Fruit fly (Drosophila melanogaster) whole organism, embryonic: Measurements from ENCODE around the gene brn.

ENCODE experiments used
- Aef1 ChIP-seq: fragments of 200-800 bp; sonication (Bioruptor generic); IDR thresholded peaks from 3 replicates; pipeline ENCODE4 v1.3.6; 2022; ENCODE audit warnings: missing biosample characterization, missing genetic modification characterization
- BtbVII ChIP-seq: fragments of 200-800 bp; sonication (Bioruptor generic); optimal IDR thresholded peaks from 3 replicates; lab custom pipeline; 2017; ENCODE audit warnings: missing biosample characterization, mild to moderate bottlenecking, missing genetic modification characterization
- CG12104 ChIP-seq: fragments of 200-800 bp; sonication (Bioruptor generic); optimal IDR thresholded peaks from 3 replicates; lab custom pipeline; 2016; ENCODE audit warnings: missing biosample characterization, missing genetic modification characterization
- CG15269 ChIP-seq: fragments of 200-800 bp; sonication (Bioruptor generic); optimal IDR thresholded peaks from 2 replicates; lab custom pipeline; 2018; ENCODE audit warnings: missing biosample characterization, mild to moderate bottlenecking, missing genetic modification characterization, moderate library complexity
- CG15479 ChIP-seq: fragments of 200-800 bp; sonication (Bioruptor generic); optimal IDR thresholded peaks from 3 replicates; lab custom pipeline; 2019; ENCODE audit warnings: missing biosample characterization, mild to moderate bottlenecking, missing genetic modification characterization, moderate library complexity
- CG15514 ChIP-seq: fragments of 200-800 bp; sonication (Bioruptor generic); optimal IDR thresholded peaks from 3 replicates; lab custom pipeline; 2017; ENCODE audit warnings: missing biosample characterization, missing genetic modification characterization, mild to moderate bottlenecking, moderate library complexity, missing genetic modification reagents
- CG15601 ChIP-seq: fragments of 200-800 bp; sonication (Bioruptor generic); optimal IDR thresholded peaks from 3 replicates; lab custom pipeline; 2019; ENCODE audit warnings: missing biosample characterization, mild to moderate bottlenecking, missing genetic modification characterization, moderate library complexity
- CG15696 ChIP-seq: fragments of 200-800 bp; sonication (Bioruptor generic); optimal IDR thresholded peaks from 2 replicates; lab custom pipeline; 2019; ENCODE audit warnings: missing biosample characterization, mild to moderate bottlenecking, missing genetic modification characterization, moderate library complexity
- CG1792 ChIP-seq: fragments of 200-800 bp; sonication (Bioruptor generic); optimal IDR thresholded peaks from 2 replicates; lab custom pipeline; 2016; ENCODE audit warnings: missing biosample characterization, missing genetic modification characterization
- CG1832 ChIP-seq: fragments of 200-800 bp; sonication (Bioruptor generic); optimal IDR thresholded peaks from 2 replicates; lab custom pipeline; 2017; ENCODE audit warnings: missing biosample characterization, mild to moderate bottlenecking, missing genetic modification characterization, inconsistent platforms
- CG2712 ChIP-seq: fragments of 200-800 bp; optimal IDR thresholded peaks from 3 replicates; lab custom pipeline; 2019; ENCODE audit warnings: missing biosample characterization, mild to moderate bottlenecking, missing genetic modification characterization, moderate library complexity
- CG3281 ChIP-seq: fragments of 200-800 bp; sonication (Bioruptor generic); optimal IDR thresholded peaks from 3 replicates; lab custom pipeline; 2017; ENCODE audit warnings: missing biosample characterization, mild to moderate bottlenecking, missing genetic modification characterization
- CG3847 ChIP-seq: fragments of 200-800 bp; sonication (Bioruptor generic); IDR thresholded peaks from 2 replicates; pipeline ENCODE4 v1.3.6; 2022; ENCODE audit warnings: missing biosample characterization, missing genetic modification characterization
- CG42726 ChIP-seq: fragments of 200-800 bp; sonication (Bioruptor generic); IDR thresholded peaks from 2 replicates; pipeline ENCODE4 v1.3.6; 2022; ENCODE audit warnings: missing biosample characterization, missing genetic modification characterization; ENCODE audit not compliant: partially characterized antibody
- CG4404 ChIP-seq: fragments of 200-800 bp; sonication (Bioruptor generic); IDR thresholded peaks from 2 replicates; pipeline ENCODE4 v1.3.6; 2022; ENCODE audit warnings: missing biosample characterization, missing genetic modification characterization
- CG4617 ChIP-seq: fragments of 200-800 bp; sonication (Bioruptor generic); optimal IDR thresholded peaks from 3 replicates; lab custom pipeline; 2016; ENCODE audit warnings: missing biosample characterization, missing genetic modification characterization, borderline replicate concordance
- CG6791 ChIP-seq: fragments of 200-800 bp; sonication (Bioruptor generic); IDR thresholded peaks from 3 replicates; pipeline ENCODE4 v1.3.6; 2022; ENCODE audit warnings: missing biosample characterization, missing genetic modification characterization; ENCODE audit not compliant: partially characterized antibody
- CG7271 ChIP-seq: fragments of 200-800 bp; sonication (Bioruptor generic); optimal IDR thresholded peaks from 2 replicates; lab custom pipeline; 2018; ENCODE audit warnings: missing biosample characterization, mild to moderate bottlenecking, missing genetic modification characterization, moderate library complexity
- CG8089 ChIP-seq: fragments of 200-800 bp; sonication (Bioruptor generic); optimal IDR thresholded peaks from 3 replicates; lab custom pipeline; 2016; ENCODE audit warnings: missing biosample characterization, missing genetic modification characterization
- CG8478 ChIP-seq: fragments of >200 bp; optimal IDR thresholded peaks from 2 replicates; lab custom pipeline; 2018
- CG9437 ChIP-seq: fragments of 200-800 bp; sonication (Bioruptor generic); optimal IDR thresholded peaks from 2 replicates; lab custom pipeline; 2018; ENCODE audit warnings: missing biosample characterization, mild to moderate bottlenecking, missing genetic modification characterization
- Chrac-16 ChIP-seq: fragments of 200-800 bp; sonication (Bioruptor generic); optimal IDR thresholded peaks from 3 replicates; lab custom pipeline; 2016; ENCODE audit warnings: missing biosample characterization, missing genetic modification characterization
- D ChIP-seq, 2 experiments: fragments of 200-800 bp in 1 of 2; fragments of >200 bp in 1 of 2; sonication (Bioruptor generic) in 1 of 2; optimal IDR thresholded peaks; 2 replicates in 1 of 2; 3 replicates in 1 of 2; lab custom pipeline; 2017; ENCODE audit warnings: mild to moderate bottlenecking in 1 of 2, missing biosample characterization in 1 of 2, missing genetic modification characterization in 1 of 2, missing genetic modification reagents in 1 of 2
- Elba2 ChIP-seq: fragments of 200-800 bp; sonication (Bioruptor generic); optimal IDR thresholded peaks from 3 replicates; lab custom pipeline; 2016; ENCODE audit warnings: missing biosample characterization, missing genetic modification characterization
- Fer2 ChIP-seq: fragments of 200-800 bp; sonication (Bioruptor generic); optimal IDR thresholded peaks from 2 replicates; lab custom pipeline; 2018; ENCODE audit warnings: missing biosample characterization, mild to moderate bottlenecking, missing genetic modification characterization, moderate library complexity
- Gsc ChIP-seq: fragments of 200-800 bp; sonication (Bioruptor generic); IDR thresholded peaks from 2 replicates; pipeline ENCODE4 v1.3.6; 2022; ENCODE audit warnings: missing biosample characterization, missing genetic modification characterization
- Nf-YB ChIP-seq: fragments of 200-800 bp; sonication (Bioruptor generic); optimal IDR thresholded peaks from 3 replicates; lab custom pipeline; 2019; ENCODE audit warnings: missing biosample characterization, mild to moderate bottlenecking, missing genetic modification characterization, moderate library complexity
- Oli ChIP-seq: fragments of 200-800 bp; sonication (Bioruptor generic); optimal IDR thresholded peaks from 2 replicates; lab custom pipeline; 2018; ENCODE audit warnings: missing biosample characterization, mild to moderate bottlenecking, missing genetic modification characterization, moderate library complexity
- Rx ChIP-seq: fragments of 200-800 bp; sonication (Bioruptor generic); IDR thresholded peaks from 2 replicates; pipeline ENCODE4 v1.3.6; 2022; ENCODE audit warnings: missing biosample characterization, missing genetic modification characterization
- bowl ChIP-seq: fragments of 200-800 bp; sonication (Bioruptor generic); IDR thresholded peaks from 2 replicates; pipeline ENCODE4 v1.3.6; 2022; ENCODE audit warnings: missing biosample characterization, missing genetic modification characterization
- bsh ChIP-seq, 2 experiments: fragments of 200-800 bp; sonication (Bioruptor generic); optimal IDR thresholded peaks; 2 replicates each; lab custom pipeline; 2017 to 2018; ENCODE audit warnings: mild to moderate bottlenecking in 2 of 2, missing biosample characterization in 2 of 2, missing genetic modification characterization in 2 of 2, moderate library complexity in 1 of 2
- cad ChIP-seq: fragments of >200 bp; optimal IDR thresholded peaks from 2 replicates; lab custom pipeline; 2017; ENCODE audit warnings: missing biosample characterization, missing genetic modification characterization
- cas ChIP-seq: fragments of 200-800 bp; sonication (Bioruptor generic); IDR thresholded peaks from 2 replicates; pipeline ENCODE4 v1.3.6; 2022; ENCODE audit warnings: missing biosample characterization, missing genetic modification characterization
- chm ChIP-seq: fragments of 200-800 bp; sonication (Bioruptor generic); IDR thresholded peaks from 2 replicates; pipeline ENCODE4 v1.3.6; 2022; ENCODE audit warnings: missing biosample characterization, missing genetic modification characterization
- crol ChIP-seq: fragments of 200-800 bp; sonication (Bioruptor generic); IDR thresholded peaks from 2 replicates; pipeline ENCODE4 v1.3.6; 2022; ENCODE audit warnings: missing biosample characterization, missing genetic modification characterization
- dysf ChIP-seq: fragments of 200-800 bp; sonication (Bioruptor generic); IDR thresholded peaks from 3 replicates; pipeline ENCODE4 v1.3.6; 2022; ENCODE audit warnings: missing biosample characterization, missing genetic modification characterization
- insv ChIP-seq, 2 experiments: fragments of 200-800 bp; sonication (Bioruptor generic); optimal IDR thresholded peaks; 3 replicates each; lab custom pipeline; 2016 to 2018; ENCODE audit warnings: missing biosample characterization in 2 of 2, missing genetic modification characterization in 2 of 2
- kah ChIP-seq: fragments of 200-800 bp; sonication (Bioruptor generic); optimal IDR thresholded peaks from 2 replicates; lab custom pipeline; 2018; ENCODE audit warnings: missing biosample characterization, mild to moderate bottlenecking, missing genetic modification characterization
- klu ChIP-seq: fragments of 200-800 bp; sonication (Bioruptor generic); IDR thresholded peaks from 2 replicates; pipeline ENCODE4 v1.3.6; 2022; ENCODE audit warnings: missing biosample characterization, missing genetic modification characterization
- pros ChIP-seq: fragments of 200-800 bp; sonication (Bioruptor generic); optimal IDR thresholded peaks from 3 replicates; lab custom pipeline; 2019; ENCODE audit warnings: missing biosample characterization, mild to moderate bottlenecking, missing genetic modification characterization, moderate library complexity
- slou ChIP-seq: fragments of 200-800 bp; sonication (Bioruptor generic); optimal IDR thresholded peaks from 3 replicates; lab custom pipeline; 2016; ENCODE audit warnings: missing biosample characterization, missing genetic modification characterization
- sqz ChIP-seq: fragments of 200-800 bp; sonication (Bioruptor generic); optimal IDR thresholded peaks from 3 replicates; lab custom pipeline; 2018; ENCODE audit warnings: missing biosample characterization, mild to moderate bottlenecking, missing genetic modification characterization
- ssp ChIP-seq: fragments of 200-800 bp; sonication (Bioruptor generic); IDR thresholded peaks from 2 replicates; pipeline ENCODE4 v1.3.6; 2022; ENCODE audit warnings: missing biosample characterization, missing genetic modification characterization
- tx ChIP-seq: fragments of 200-800 bp; sonication (Bioruptor generic); optimal IDR thresholded peaks from 2 replicates; lab custom pipeline; 2016; ENCODE audit warnings: missing biosample characterization, missing genetic modification characterization
- unc-4 ChIP-seq: fragments of 200-800 bp; sonication (Bioruptor generic); IDR thresholded peaks from 2 replicates; pipeline ENCODE4 v1.3.6; 2022; ENCODE audit warnings: missing biosample characterization, missing genetic modification characterization; ENCODE audit not compliant: partially characterized antibody
- vfl ChIP-seq: fragments of 200-800 bp; sonication (Bioruptor generic); optimal IDR thresholded peaks from 2 replicates; lab custom pipeline; 2016; ENCODE audit warnings: missing biosample characterization, missing genetic modification characterization
- vnd ChIP-seq: fragments of 200-800 bp; sonication (Bioruptor generic); IDR thresholded peaks from 3 replicates; pipeline ENCODE4 v1.3.6; 2022; ENCODE audit warnings: missing biosample characterization, missing genetic modification characterization; ENCODE audit not compliant: partially characterized antibody
- vvl ChIP-seq: fragments of 200-800 bp; sonication (Bioruptor generic); IDR thresholded peaks from 2 replicates; pipeline ENCODE4 v1.3.6; 2022; ENCODE audit warnings: missing biosample characterization, missing genetic modification characterization
- z ChIP-seq: fragments of 200-800 bp; sonication (Bioruptor generic); IDR thresholded peaks from 3 replicates; pipeline ENCODE4 v1.3.6; 2022; ENCODE audit warnings: missing biosample characterization, missing genetic modification characterization
- zen ChIP-seq: fragments of 200-800 bp; sonication (Bioruptor generic); optimal IDR thresholded peaks from 3 replicates; lab custom pipeline; 2018; ENCODE audit warnings: missing biosample characterization, mild to moderate bottlenecking, missing genetic modification characterization, moderate library complexity

Gene brn

DNA sequence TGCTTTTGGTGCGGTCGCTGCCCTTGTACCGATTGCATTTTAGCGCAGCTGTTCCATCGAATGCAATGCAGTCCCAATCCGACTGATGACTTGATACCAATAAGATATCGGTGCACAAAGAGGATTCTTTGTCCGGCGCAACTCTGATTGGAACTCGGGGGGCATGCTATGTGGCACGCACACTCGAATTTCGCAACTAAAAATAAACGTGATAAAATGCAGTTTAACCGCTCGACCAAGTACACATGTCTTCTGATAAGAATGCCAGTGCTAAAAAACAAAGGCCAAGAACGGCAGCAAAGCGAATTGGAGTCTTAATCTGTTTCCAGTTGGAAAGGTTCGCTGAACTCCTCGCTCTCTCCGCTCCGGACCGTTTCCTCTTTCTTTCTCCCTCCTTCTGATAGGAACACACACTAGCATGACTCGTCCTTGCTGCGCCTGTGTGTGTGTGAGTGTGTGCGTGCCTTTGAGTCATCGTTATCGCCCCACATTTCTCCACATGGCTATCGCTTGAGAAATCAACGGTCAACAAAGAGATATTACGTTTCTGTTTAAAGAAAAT, 4.6 kb downstream of the brn start:
- no peak for TF ChIP-seq Gsc (GFP tag; lab: Robert Waterston, UW)
- TF ChIP-seq unc-4 (GFP tag; lab: Robert Waterston, UW) = no peak
- no peak for TF ChIP-seq CG42726 (GFP tag; lab: Robert Waterston, UW)
- TF ChIP-seq insv (GFP tag; optimal IDR thresholded peaks at IDR 0.05; lab: Kevin White, UChicago) = peak; percentile 98 to 100
- peak; percentile 86 for TF ChIP-seq D (optimal IDR thresholded peaks at IDR 0.05; lab: Kevin White, UChicago)
- no peak for TF ChIP-seq D (GFP tag; optimal IDR thresholded peaks at IDR 0.05; lab: Kevin White, UChicago)
- TF ChIP-seq CG8478 (lab: Kevin White, UChicago) = no peak
- no peak for TF ChIP-seq CG1792
- no peak for TF ChIP-seq bowl
- TF ChIP-seq vfl (GFP tag; lab: Kevin White, UChicago) = no peak
- TF ChIP-seq CG3281 (GFP tag; lab: Kevin White, UChicago) = no peak
- no peak for TF ChIP-seq chm (GFP tag; lab: Robert Waterston, UW)
- no peak for TF ChIP-seq cas
- no peak for TF ChIP-seq sqz (GFP tag; lab: Kevin White, UChicago)
- no peak for TF ChIP-seq Nf-YB (GFP tag; lab: Kevin White, UChicago)
- TF ChIP-seq CG3847 (GFP tag; lab: Robert Waterston, UW) = no peak
- TF ChIP-seq zen (tag; lab: Kevin White, UChicago) = peak; percentile 56
- TF ChIP-seq bsh (GFP tag; optimal IDR thresholded peaks at IDR 0.05; lab: Kevin White, UChicago) = no peak
- TF ChIP-seq Fer2 = no peak
- TF ChIP-seq Aef1 (GFP tag; lab: Robert Waterston, UW) = no peak
- peak; percentile 39 for TF ChIP-seq CG15514 (GFP tag; lab: Kevin White, UChicago)
- no peak for TF ChIP-seq Oli
- TF ChIP-seq dysf (GFP tag; lab: Robert Waterston, UW) = no peak
- no peak for TF ChIP-seq CG15601 (tag; lab: Kevin White, UChicago)
- TF ChIP-seq CG6791 = no peak
- no peak for TF ChIP-seq crol (GFP tag; lab: Robert Waterston, UW)
- no peak for TF ChIP-seq CG15269 (tag; lab: Kevin White, UChicago)
- peak; percentile 80 for TF ChIP-seq CG15479 (GFP tag; lab: Kevin White, UChicago)
- no peak for TF ChIP-seq CG12104 (GFP tag; lab: Kevin White, UChicago)
- no peak for TF ChIP-seq CG8089 (GFP tag; lab: Kevin White, UChicago)
- TF ChIP-seq vnd (GFP tag; lab: Robert Waterston, UW) = no peak
- TF ChIP-seq CG4404 (GFP tag; lab: Robert Waterston, UW) = no peak
- peak; percentile 43 for TF ChIP-seq CG1832 (GFP tag; lab: Kevin White, UChicago)
- no peak for TF ChIP-seq CG9437 (GFP tag; lab: Kevin White, UChicago)
- no peak for TF ChIP-seq kah (GFP tag; lab: Kevin White, UChicago)
- peak; percentile 90 for TF ChIP-seq Elba2 (GFP tag; lab: Kevin White, UChicago)
- TF ChIP-seq Chrac-16 (GFP tag; lab: Kevin White, UChicago) = no peak
- TF ChIP-seq CG7271 (tag; lab: Kevin White, UChicago) = no peak
- no peak for TF ChIP-seq CG2712 (tag; lab: Kevin White, UChicago)
- TF ChIP-seq tx (GFP tag; lab: Kevin White, UChicago) = no peak
- TF ChIP-seq klu (GFP tag; lab: Robert Waterston, UW) = no peak
- 0 out of 2 replicates have a peak, but pooled peaks have one; percentile 14 for TF ChIP-seq vvl (GFP tag; lab: Robert Waterston, UW)
- no peak for TF ChIP-seq Rx (GFP tag; lab: Robert Waterston, UW)
- TF ChIP-seq BtbVII = no peak
- no peak for TF ChIP-seq CG4617
- TF ChIP-seq CG15696 (tag; lab: Kevin White, UChicago) = no peak
- TF ChIP-seq z (GFP tag; lab: Robert Waterston, UW) = no peak
- TF ChIP-seq cad (GFP tag; lab: Kevin White, UChicago) = no peak
- TF ChIP-seq pros = peak; percentile 43
- no peak for TF ChIP-seq slou
- TF ChIP-seq ssp (GFP tag; lab: Robert Waterston, UW) = no peak
